Worm (Caenorhabditis elegans) whole organism, midembryonic: Measurements from ENCODE around the gene C49H3.16.

ENCODE experiments used
- T22C8.4 ChIP-seq: fragments of 200-800 bp; sonication (Bioruptor generic); IDR thresholded peaks from 2 replicates; pipeline ENCODE4 v1.3.6; 2022; ENCODE audit warnings: missing genetic modification characterization, missing compliant biosample characterization
- cog-1 ChIP-seq: sonication (generic microtip); optimal IDR thresholded peaks from 2 replicates; lab custom pipeline; 2016; ENCODE audit warnings: missing genetic modification characterization, missing compliant biosample characterization
- flt-1 ChIP-seq: fragments of 200-800 bp; sonication (Bioruptor generic); IDR thresholded peaks from 2 replicates; pipeline ENCODE4 v1.3.6; 2022; ENCODE audit warnings: missing genetic modification characterization, missing compliant biosample characterization
- klf-2 ChIP-seq: fragments of 200-800 bp; sonication (Bioruptor generic); conservative IDR thresholded peaks from 2 replicates; pipeline ENCODE4 v1.3.6; 2022; ENCODE audit warnings: missing genetic modification reagents, missing genetic modification characterization, missing compliant biosample characterization
- med-1 ChIP-seq: sonication (generic microtip); optimal IDR thresholded peaks from 2 replicates; lab custom pipeline; 2017; ENCODE audit warnings: missing genetic modification characterization, mild to moderate bottlenecking, missing compliant biosample characterization, antibody characterized with exemption, missing genetic modification reagents; ENCODE audit not compliant: insufficient read depth
- ref-1 ChIP-seq: fragments of 200-800 bp; sonication (Bioruptor generic); conservative IDR thresholded peaks from 2 replicates; pipeline ENCODE4 v1.3.6; 2022; ENCODE audit warnings: missing genetic modification reagents, missing genetic modification characterization, missing compliant biosample characterization
- tab-1 ChIP-seq: fragments of 200-800 bp; sonication (Bioruptor generic); IDR thresholded peaks from 2 replicates; pipeline ENCODE4 v1.3.6; 2022; ENCODE audit warnings: missing genetic modification characterization, missing compliant biosample characterization
- ztf-23 ChIP-seq: fragments of 200-800 bp; sonication (Bioruptor generic); IDR thresholded peaks from 2 replicates; pipeline ENCODE4 v1.3.6; 2022; ENCODE audit warnings: missing genetic modification reagents, missing genetic modification characterization, missing compliant biosample characterization
- ztf-29 ChIP-seq: fragments of 200-800 bp; sonication (Bioruptor generic); IDR thresholded peaks from 2 replicates; pipeline ENCODE4 v1.3.6; 2022; ENCODE audit warnings: missing genetic modification reagents, missing genetic modification characterization, missing compliant biosample characterization

C49H3.16 gene

DNA sequence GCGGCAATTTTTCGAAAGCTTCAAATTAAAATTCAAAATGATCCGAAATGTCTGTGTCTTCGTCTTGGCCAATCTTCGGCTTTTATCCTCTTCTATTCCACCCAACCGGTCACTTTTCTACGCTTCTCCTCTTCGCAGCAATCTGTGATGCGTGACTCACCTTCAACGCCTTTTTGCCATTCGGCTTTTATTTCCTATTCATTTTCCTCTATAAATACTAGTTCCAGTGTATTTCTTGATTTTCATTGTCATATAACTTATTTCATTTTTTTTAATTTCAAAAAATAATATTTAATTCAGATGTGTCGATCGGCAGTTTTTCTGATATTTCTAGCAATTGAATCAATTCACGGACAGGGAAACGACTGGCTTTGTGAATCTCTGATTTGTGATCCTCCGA lies at the start of gene C49H3.16:
C49H3.16 (plus strand) TSS at position 301 of the 400 bp plus-strand sequence.
- no peak for TF ChIP-seq ref-1 (GFP tag; lab: Robert Waterston, UW)
- TF ChIP-seq cog-1 (tag; lab: Kevin White, UChicago): no peak
- TF ChIP-seq ztf-23 (GFP tag; lab: Robert Waterston, UW): no peak
- TF ChIP-seq med-1 (GFP tag; lab: Kevin White, UChicago): no peak
- TF ChIP-seq tab-1 (GFP tag; lab: Robert Waterston, UW): no peak
- TF ChIP-seq flt-1 (GFP tag; lab: Robert Waterston, UW): no peak
- TF ChIP-seq klf-2 (GFP tag; lab: Robert Waterston, UW): no peak
- no peak for TF ChIP-seq ztf-29 (GFP tag; lab: Robert Waterston, UW)
- TF ChIP-seq T22C8.4 (GFP tag; lab: Robert Waterston, UW): no peak

DNA sequence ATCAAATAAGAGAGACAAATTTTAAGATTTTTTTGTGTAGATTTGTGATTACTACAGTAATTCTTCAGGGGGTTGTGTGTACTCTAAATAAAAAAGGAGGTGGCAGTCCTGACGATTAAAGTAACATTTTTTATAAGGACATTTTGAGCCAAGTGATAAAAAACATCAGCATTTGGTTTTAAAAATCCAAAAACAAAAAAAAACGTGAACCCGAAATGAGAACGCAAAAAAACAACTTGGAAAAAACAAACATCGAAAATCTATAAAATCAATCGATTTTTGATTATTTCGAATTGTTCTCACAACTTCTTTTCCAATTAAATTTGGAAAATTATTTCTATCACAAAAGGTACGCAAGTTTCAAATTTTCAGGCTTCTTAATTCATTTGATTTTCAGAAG lies 49.8 kb upstream of the C49H3.16 start, which contains the start of gene T06C10.3:
T06C10.3 (plus strand) TSS at position 301 of the 400 bp plus-strand sequence.
- no peak for TF ChIP-seq ztf-23 (GFP tag; lab: Robert Waterston, UW)
- no peak for TF ChIP-seq med-1 (GFP tag; lab: Kevin White, UChicago)
- no peak for TF ChIP-seq tab-1 (GFP tag; lab: Robert Waterston, UW)
- no peak for TF ChIP-seq ztf-29 (GFP tag; lab: Robert Waterston, UW)

DNA sequence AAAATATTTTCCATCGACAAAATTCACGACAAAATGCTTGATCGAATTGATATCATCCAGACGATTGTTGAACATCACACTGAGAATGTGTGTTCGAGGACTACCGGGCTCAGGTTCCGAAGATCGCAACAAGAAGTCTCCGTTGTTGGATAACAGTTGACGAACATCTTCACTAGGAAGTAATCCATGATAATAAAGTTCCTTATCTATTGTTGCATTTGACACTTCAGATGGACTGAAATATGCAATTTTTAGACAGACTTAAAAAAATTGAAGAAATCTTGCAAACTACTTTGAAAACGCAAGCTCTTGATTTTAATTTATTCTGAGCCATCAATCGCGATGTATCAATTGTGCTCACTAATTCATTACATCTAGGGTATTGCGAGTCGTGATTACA lies 43.0 kb upstream of the C49H3.16 start:
- TF ChIP-seq tab-1 (GFP tag; lab: Robert Waterston, UW) (no peak), klf-2 (GFP tag; lab: Robert Waterston, UW) (no peak), flt-1 (GFP tag; lab: Robert Waterston, UW) (no peak), ref-1 (GFP tag; lab: Robert Waterston, UW) (no peak), ztf-29 (GFP tag; lab: Robert Waterston, UW) (no peak), ztf-23 (GFP tag; lab: Robert Waterston, UW) (no peak), T22C8.4 (GFP tag; lab: Robert Waterston, UW) (no peak), cog-1 (tag; lab: Kevin White, UChicago) (no peak), med-1 (GFP tag; lab: Kevin White, UChicago) (no peak)

DNA sequence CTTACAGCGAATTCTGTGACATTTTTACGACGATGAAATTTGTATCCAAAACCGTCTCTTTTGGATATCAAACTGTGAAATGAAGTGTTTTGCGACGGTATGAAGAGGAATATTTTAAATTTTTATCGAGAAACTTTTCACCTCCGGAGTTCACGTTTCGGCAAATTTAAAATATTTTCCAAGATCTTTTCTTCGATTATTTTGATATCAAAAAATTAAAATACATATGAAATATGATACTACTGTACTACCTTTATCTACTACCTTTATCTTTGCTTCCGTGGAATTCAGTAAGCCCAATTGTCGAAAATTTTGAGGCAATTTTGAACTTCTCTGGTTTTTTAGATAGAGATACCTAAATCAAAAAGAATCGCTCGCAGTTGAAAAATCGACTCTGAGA lies 42.4 kb upstream of the C49H3.16 start, which contains the start of gene kin-26:
kin-26 (minus strand) TSS at position 101 of the 400 bp plus-strand sequence.
- TF ChIP-seq med-1 (GFP tag; lab: Kevin White, UChicago): no peak
- no peak for TF ChIP-seq ztf-29 (GFP tag; lab: Robert Waterston, UW)
- no peak for TF ChIP-seq cog-1 (tag; lab: Kevin White, UChicago)
- TF ChIP-seq ztf-23 (GFP tag; lab: Robert Waterston, UW): no peak
- TF ChIP-seq flt-1 (GFP tag; lab: Robert Waterston, UW): no peak
- TF ChIP-seq ref-1 (GFP tag; lab: Robert Waterston, UW): no peak
- TF ChIP-seq klf-2 (GFP tag; lab: Robert Waterston, UW): no peak
- TF ChIP-seq tab-1 (GFP tag; lab: Robert Waterston, UW): no peak
- no peak for TF ChIP-seq T22C8.4 (GFP tag; lab: Robert Waterston, UW)

DNA sequence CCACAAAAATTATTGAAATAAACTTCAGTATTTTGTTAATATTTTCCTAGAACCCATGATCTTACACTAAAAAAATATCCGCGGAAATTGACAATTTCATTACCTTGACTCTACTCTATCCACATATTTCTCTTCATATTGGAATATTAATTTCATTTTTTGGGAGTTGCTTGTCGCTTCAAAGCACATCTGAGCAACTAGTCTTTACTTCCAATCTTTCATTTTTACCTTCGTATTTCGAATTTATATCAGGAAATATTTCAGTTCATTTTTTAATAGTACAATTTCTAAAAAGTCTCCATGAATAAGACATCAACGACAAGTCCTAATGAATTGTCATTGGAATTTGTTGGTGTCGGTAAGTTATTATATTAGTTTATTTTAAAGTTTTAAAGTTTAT lies 41.2 kb upstream of the C49H3.16 start, which contains the start of gene srt-73:
srt-73 (plus strand) TSS at position 301 of the 400 bp plus-strand sequence.
- no peak for TF ChIP-seq ztf-23 (GFP tag; lab: Robert Waterston, UW)
- TF ChIP-seq ztf-29 (GFP tag; lab: Robert Waterston, UW): no peak
- no peak for TF ChIP-seq ref-1 (GFP tag; lab: Robert Waterston, UW)

DNA sequence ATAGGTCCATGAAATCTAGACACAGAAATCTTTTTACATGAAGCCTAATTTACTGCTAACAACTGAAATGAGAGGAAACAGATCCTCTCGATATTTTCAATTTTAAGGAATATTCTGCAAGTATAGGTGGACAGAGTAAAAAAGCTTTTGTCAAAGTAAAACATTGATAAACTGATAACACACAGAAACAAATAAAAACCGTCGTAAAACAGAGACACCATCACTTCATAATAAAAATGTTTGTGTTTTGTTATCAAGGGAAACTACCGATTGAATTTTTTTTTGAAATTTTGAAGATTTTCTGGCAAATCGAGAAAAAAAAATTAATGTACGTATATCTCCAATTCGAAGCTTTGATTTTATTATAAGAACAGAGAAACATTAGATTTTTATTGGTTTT lies 39.1 kb upstream of the C49H3.16 start:
- TF ChIP-seq ztf-23 (GFP tag; lab: Robert Waterston, UW) (no peak), T22C8.4 (GFP tag; lab: Robert Waterston, UW) (no peak), cog-1 (tag; lab: Kevin White, UChicago) (no peak), ztf-29 (GFP tag; lab: Robert Waterston, UW) (no peak), ref-1 (GFP tag; lab: Robert Waterston, UW) (no peak), flt-1 (GFP tag; lab: Robert Waterston, UW) (no peak), tab-1 (GFP tag; lab: Robert Waterston, UW) (no peak), klf-2 (GFP tag; lab: Robert Waterston, UW) (no peak), med-1 (GFP tag; lab: Kevin White, UChicago) (no peak)

DNA sequence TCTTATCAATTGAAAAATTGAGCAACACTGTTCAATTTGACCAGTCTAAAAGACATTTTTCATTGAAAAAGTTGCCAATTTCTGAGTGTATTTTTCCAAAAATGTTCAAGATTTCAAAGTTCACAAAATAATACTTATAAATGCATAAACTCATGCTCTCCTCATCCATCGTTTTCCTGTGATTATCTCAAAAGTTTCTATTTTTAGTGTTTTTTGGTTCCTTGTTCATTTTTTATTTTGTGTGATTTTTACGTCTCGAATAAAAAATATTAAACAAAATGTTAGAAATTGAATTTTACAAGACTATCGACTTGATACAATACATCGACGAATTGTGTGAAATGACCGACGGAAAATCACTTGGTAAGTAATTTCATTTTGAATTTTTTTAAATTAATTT lies 38.5 kb upstream of the C49H3.16 start, which contains the start of gene atic-1:
atic-1 (plus strand) TSS at position 301 of the 400 bp plus-strand sequence.
- no peak for TF ChIP-seq klf-2 (GFP tag; lab: Robert Waterston, UW)
- TF ChIP-seq T22C8.4 (GFP tag; lab: Robert Waterston, UW): no peak
- no peak for TF ChIP-seq ztf-23 (GFP tag; lab: Robert Waterston, UW)
- TF ChIP-seq ref-1 (GFP tag; lab: Robert Waterston, UW): no peak

DNA sequence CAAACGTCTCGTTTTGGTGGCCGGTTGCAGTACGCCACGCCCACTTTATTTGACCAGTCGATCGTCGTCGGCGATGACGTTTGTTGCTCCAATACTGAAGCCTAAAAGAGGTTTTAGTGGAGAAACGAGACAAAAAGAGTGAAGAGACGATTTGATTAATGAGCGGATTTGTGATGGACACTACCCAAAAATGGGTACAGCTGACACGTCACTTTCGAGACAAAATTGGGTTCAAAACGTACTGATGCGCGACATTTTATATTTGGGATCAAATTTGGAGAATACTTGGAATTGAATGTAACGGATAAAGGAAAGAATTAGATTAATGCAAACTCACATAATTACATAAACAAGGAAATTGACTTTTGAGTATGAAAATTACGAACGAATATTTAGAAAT lies 22.8 kb upstream of the C49H3.16 start, which contains the start of gene ilys-4:
ilys-4 (minus strand) TSS at position 101 of the 400 bp plus-strand sequence.
- TF ChIP-seq ztf-29 (GFP tag; lab: Robert Waterston, UW) (no peak), cog-1 (tag; lab: Kevin White, UChicago) (no peak), T22C8.4 (GFP tag; lab: Robert Waterston, UW) (no peak), ztf-23 (GFP tag; lab: Robert Waterston, UW) (no peak), flt-1 (GFP tag; lab: Robert Waterston, UW) (no peak), med-1 (GFP tag; lab: Kevin White, UChicago) (no peak), klf-2 (GFP tag; lab: Robert Waterston, UW) (no peak), ref-1 (GFP tag; lab: Robert Waterston, UW) (no peak), tab-1 (GFP tag; lab: Robert Waterston, UW) (no peak)

DNA sequence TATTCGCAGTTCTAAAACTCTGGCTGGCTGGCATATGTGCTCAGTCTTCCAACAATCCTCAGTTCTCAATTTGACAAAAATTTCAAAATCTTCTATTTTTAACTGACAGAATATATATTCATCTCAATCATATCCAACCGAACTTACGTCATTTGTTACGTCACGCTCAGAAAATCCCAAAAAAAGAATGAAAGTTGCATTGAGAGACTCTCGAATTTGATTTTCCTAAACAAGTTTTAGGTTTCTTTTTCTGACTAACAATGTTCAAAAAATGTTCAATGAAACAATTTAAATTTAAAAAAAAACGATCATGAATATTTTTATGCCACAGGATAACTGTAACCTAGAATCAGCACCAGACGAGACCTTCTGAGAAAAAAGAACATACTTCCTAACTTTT lies 22.3 kb upstream of the C49H3.16 start:
- TF ChIP-seq cog-1 (tag; lab: Kevin White, UChicago) (no peak), flt-1 (GFP tag; lab: Robert Waterston, UW) (no peak), ref-1 (GFP tag; lab: Robert Waterston, UW) (no peak), ztf-29 (GFP tag; lab: Robert Waterston, UW) (no peak), T22C8.4 (GFP tag; lab: Robert Waterston, UW) (no peak), tab-1 (GFP tag; lab: Robert Waterston, UW) (no peak), klf-2 (GFP tag; lab: Robert Waterston, UW) (no peak), med-1 (GFP tag; lab: Kevin White, UChicago) (no peak), ztf-23 (GFP tag; lab: Robert Waterston, UW) (no peak)
